Worm (Caenorhabditis elegans) whole organism, L2 larva: ENCODE measurements around the gene wrt-3.

ENCODE experiments used
- aly-2 ChIP-seq: fragments of 150-350 bp; optimal IDR thresholded peaks from 2 replicates; lab custom pipeline; 2014; ENCODE audit warnings: missing biosample characterization, missing genetic modification characterization
- ceh-16 ChIP-seq: fragments of 150-350 bp; optimal IDR thresholded peaks from 2 replicates; lab custom pipeline; 2014; ENCODE audit warnings: missing biosample characterization, missing genetic modification characterization
- elt-3 ChIP-seq: sonication (generic microtip); optimal IDR thresholded peaks from 2 replicates; lab custom pipeline; 2017; ENCODE audit warnings: missing biosample characterization, missing genetic modification characterization
- lsy-2 ChIP-seq, 2 experiments: fragments of 150-350 bp in 1 of 2; sonication (generic microtip) in 1 of 2; optimal IDR thresholded peaks; 2 replicates each; lab custom pipeline; 2014 to 2017; ENCODE audit warnings: missing biosample characterization in 2 of 2, missing genetic modification characterization in 2 of 2

- TF ChIP-seq elt-3 (tag; lab: Kevin White, UChicago) = no peak
- no peak for TF ChIP-seq ceh-16 (tag; lab: Kevin White, UChicago)
- TF ChIP-seq aly-2 (tag; lab: Kevin White, UChicago) = no peak
- no peak for TF ChIP-seq lsy-2 (tag; optimal IDR thresholded peaks at IDR 0.05; lab: Kevin White, UChicago)
These were observed 13.1 kb upstream of the wrt-3 start, which contains the start of gene sru-6 for ce11 chrIV:9490320-9490719.
